Fruit fly (Drosophila melanogaster): ENCODE results near the gene CG31407.

CG31407 gene

dm6 chr3R:10032951-10033720 lies 8.2 kb upstream of the CG31407 start (continued):
- TF ChIP-seq Ets65A (GFP tag) (peak; percentile 80), Vsx1 (GFP tag; optimal IDR thresholded peaks at IDR 0.05) (peak; percentile 4), CoRest (tag; optimal IDR thresholded peaks at IDR 0.05) (peak; percentile 23), sens-2 (GFP tag; IDR thresholded peaks at IDR 0.05) (no peak), fd64A (GFP tag; optimal IDR thresholded peaks at IDR 0.05) (no peak), CG17385 (GFP tag; optimal IDR thresholded peaks at IDR 0.05) (peak; percentile 13), dysf (GFP tag; IDR thresholded peaks at IDR 0.05) (peak; percentile 44; the same call in 1 of the 3 replicates), CG7928 (GFP tag; optimal IDR thresholded peaks at IDR 0.05) (no peak), Abd-B (GFP tag; optimal IDR thresholded peaks at IDR 0.05) (peak; percentile 41), CG7556 (GFP tag; optimal IDR thresholded peaks at IDR 0.05) (peak; percentile 13), dmrt99B (tag; optimal IDR thresholded peaks at IDR 0.05) (peak; percentile 20), CG12155 (GFP tag; optimal IDR thresholded peaks at IDR 0.05) (no peak), CG12071 (GFP tag; optimal IDR thresholded peaks at IDR 0.05) (no peak), inv (GFP tag; IDR thresholded peaks at IDR 0.05; ENCODE audit: partially characterized antibody) (no peak), prd (optimal IDR thresholded peaks at IDR 0.05) (no peak), prd (GFP tag; IDR thresholded peaks at IDR 0.05) (peak; percentile 25; the same call in 1 of the 3 replicates), CG12391 (tag; optimal IDR thresholded peaks at IDR 0.05) (peak; percentile 19), B-H1 (GFP tag; IDR thresholded peaks at IDR 0.05) (no peak), Myb (GFP tag; optimal IDR thresholded peaks at IDR 0.05) (no peak), disco-r (GFP tag; optimal IDR thresholded peaks at IDR 0.05) (no peak), CG30403 (GFP tag; optimal IDR thresholded peaks at IDR 0.05) (peak; percentile 12), onecut (GFP tag; IDR thresholded peaks at IDR 0.05) (peak; percentile 90), gem (tag; optimal IDR thresholded peaks at IDR 0.05) (peak; percentile 35), tap (tag; optimal IDR thresholded peaks at IDR 0.05) (peak; percentile 8), scrt (GFP tag; optimal IDR thresholded peaks at IDR 0.05) (peak; percentile 53), Atf6 (GFP tag; IDR thresholded peaks at IDR 0.05) (no peak), CG18599 (GFP tag; optimal IDR thresholded peaks at IDR 0.05) (peak; percentile 22), CG4854 (GFP tag; optimal IDR thresholded peaks at IDR 0.05) (no peak), CG7839 (tag; optimal IDR thresholded peaks at IDR 0.05) (peak; percentile 24), lab (GFP tag; optimal IDR thresholded peaks at IDR 0.05) (peak; percentile 30), CG17829 (tag; optimal IDR thresholded peaks at IDR 0.05) (peak; percentile 18), sens (GFP tag) (peak; percentile 86), CG4424 (GFP tag; optimal IDR thresholded peaks at IDR 0.05) (peak; percentile 25), CG7372 (GFP tag; IDR thresholded peaks at IDR 0.05) (no peak), grau (tag; optimal IDR thresholded peaks at IDR 0.05) (peak; percentile 19), Scr (GFP tag; IDR thresholded peaks at IDR 0.05; ENCODE audit: partially characterized antibody) (no peak), CG10209 (GFP tag; optimal IDR thresholded peaks at IDR 0.05) (no peak), CG1602 (GFP tag; optimal IDR thresholded peaks at IDR 0.05) (no peak), CG11504 (tag; optimal IDR thresholded peaks at IDR 0.05) (peak; percentile 30), CG12659 (GFP tag; optimal IDR thresholded peaks at IDR 0.05) (peak; percentile 11), Mes4 (GFP tag; optimal IDR thresholded peaks at IDR 0.05) (no peak), CG2875 (GFP tag; optimal IDR thresholded peaks at IDR 0.05) (peak; percentile 11), phol (tag; optimal IDR thresholded peaks at IDR 0.05) (peak; percentile 24), unpg (GFP tag; optimal IDR thresholded peaks at IDR 0.05) (peak; percentile 30), Sin3A (optimal IDR thresholded peaks at IDR 0.05) (no peak)

All from whole organism, embryonic.